Worm (Caenorhabditis elegans) whole organism, L2 larva: ENCODE data around the gene srbc-25.

Experiments
- F13H6.1 ChIP-seq: sonication (generic microtip); optimal IDR thresholded peaks from 2 replicates; lab custom pipeline; 2016; ENCODE audit warnings: missing genetic modification characterization, missing compliant biosample characterization
- Y55F3AM.14 ChIP-seq: fragments of 200-800 bp; sonication (Bioruptor generic); optimal IDR thresholded peaks from 2 replicates; lab custom pipeline; 2018; ENCODE audit warnings: mild to moderate bottlenecking, missing genetic modification characterization, missing compliant biosample characterization
- ZK546.5 ChIP-seq: sonication (generic microtip); optimal IDR thresholded peaks from 2 replicates; lab custom pipeline; 2017; ENCODE audit warnings: missing biosample characterization, missing genetic modification characterization
- ama-1 ChIP-seq: fragments of 150-350 bp; optimal IDR thresholded peaks from 2 replicates; lab custom pipeline; 2018; ENCODE audit warnings: inconsistent platforms
- blmp-1 ChIP-seq: sonication (generic microtip); optimal IDR thresholded peaks from 2 replicates; lab custom pipeline; 2017; ENCODE audit warnings: missing genetic modification characterization, mild to moderate bottlenecking, missing compliant biosample characterization, antibody characterized with exemption, moderate library complexity; ENCODE audit not compliant: insufficient read depth
- ceh-16 ChIP-seq: fragments of 150-350 bp; optimal IDR thresholded peaks from 2 replicates; lab custom pipeline; 2014; ENCODE audit warnings: missing biosample characterization, missing genetic modification characterization
- ceh-82 ChIP-seq: fragments of 150-350 bp; optimal IDR thresholded peaks from 2 replicates; lab custom pipeline; 2014; ENCODE audit warnings: missing biosample characterization, missing genetic modification characterization
- dmd-4 ChIP-seq: sonication (generic microtip); optimal IDR thresholded peaks from 2 replicates; lab custom pipeline; 2017; ENCODE audit warnings: missing biosample characterization, missing genetic modification characterization
- egl-27 ChIP-seq: sonication (generic microtip); optimal IDR thresholded peaks from 3 replicates; lab custom pipeline; 2017; ENCODE audit warnings: missing biosample characterization, missing genetic modification reagents, missing genetic modification characterization
- elt-1 ChIP-seq: fragments of 150-350 bp; optimal IDR thresholded peaks from 2 replicates; lab custom pipeline; 2014; ENCODE audit warnings: missing biosample characterization, missing genetic modification characterization
- elt-3 ChIP-seq: sonication (generic microtip); optimal IDR thresholded peaks from 2 replicates; lab custom pipeline; 2017; ENCODE audit warnings: missing biosample characterization, missing genetic modification characterization
- lin-39 ChIP-seq: fragments of 150-350 bp; optimal IDR thresholded peaks from 2 replicates; lab custom pipeline; 2014; ENCODE audit warnings: missing biosample characterization, missing genetic modification reagents, missing genetic modification characterization
- lsy-2 ChIP-seq, 2 experiments: fragments of 150-350 bp in 1 of 2; sonication (generic microtip) in 1 of 2; optimal IDR thresholded peaks; 2 replicates each; lab custom pipeline; 2014 to 2017; ENCODE audit warnings: missing biosample characterization in 2 of 2, missing genetic modification characterization in 2 of 2
- mab-5 ChIP-seq: fragments of 150-350 bp; optimal IDR thresholded peaks from 2 replicates; lab custom pipeline; 2014; ENCODE audit warnings: missing biosample characterization, missing genetic modification characterization
- nhr-10 ChIP-seq: sonication (generic microtip); optimal IDR thresholded peaks from 2 replicates; lab custom pipeline; 2017; ENCODE audit warnings: missing biosample characterization, missing genetic modification characterization
- nhr-11 ChIP-seq: fragments of 150-350 bp; optimal IDR thresholded peaks from 2 replicates; lab custom pipeline; 2014; ENCODE audit warnings: missing biosample characterization, missing genetic modification characterization
- nhr-21 ChIP-seq: fragments of 150-350 bp; optimal IDR thresholded peaks from 2 replicates; lab custom pipeline; 2014; ENCODE audit warnings: missing biosample characterization, missing genetic modification characterization
- nhr-6 ChIP-seq: fragments of 150-350 bp; optimal IDR thresholded peaks from 2 replicates; lab custom pipeline; 2014; ENCODE audit warnings: missing biosample characterization, missing genetic modification characterization
- nhr-77 ChIP-seq: fragments of 150-350 bp; optimal IDR thresholded peaks from 2 replicates; lab custom pipeline; 2014; ENCODE audit warnings: missing biosample characterization, missing genetic modification characterization
- peb-1 ChIP-seq: fragments of 150-350 bp; optimal IDR thresholded peaks from 2 replicates; lab custom pipeline; 2014; ENCODE audit warnings: missing biosample characterization, missing genetic modification characterization
- sem-4 ChIP-seq: fragments of 150-350 bp; optimal IDR thresholded peaks from 2 replicates; lab custom pipeline; 2014; ENCODE audit warnings: missing biosample characterization, missing genetic modification reagents, missing genetic modification characterization
- skn-1 ChIP-seq: sonication (generic microtip); optimal IDR thresholded peaks from 2 replicates; lab custom pipeline; 2017; ENCODE audit warnings: missing biosample characterization, missing genetic modification characterization
- sma-3 ChIP-seq: sonication (generic microtip); optimal IDR thresholded peaks from 2 replicates; lab custom pipeline; 2016; ENCODE audit warnings: missing genetic modification reagents, missing genetic modification characterization, missing compliant biosample characterization
- unc-39 ChIP-seq: fragments of 150-350 bp; optimal IDR thresholded peaks from 2 replicates; lab custom pipeline; 2014; ENCODE audit warnings: missing biosample characterization, missing genetic modification characterization
- unc-62 ChIP-seq: fragments of 150-350 bp; optimal IDR thresholded peaks from 2 replicates; lab custom pipeline; 2014; ENCODE audit warnings: missing biosample characterization, missing genetic modification reagents, missing genetic modification characterization
- ztf-1 ChIP-seq: fragments of 200-800 bp; sonication (Bioruptor generic); conservative IDR thresholded peaks from 2 replicates; pipeline ENCODE4 v1.3.6; 2022; ENCODE audit warnings: missing genetic modification characterization, missing compliant biosample characterization
- ztf-11 ChIP-seq: sonication (generic microtip); optimal IDR thresholded peaks from 2 replicates; lab custom pipeline; 2017; ENCODE audit warnings: missing biosample characterization, missing genetic modification characterization

The srbc-25 gene

DNA sequence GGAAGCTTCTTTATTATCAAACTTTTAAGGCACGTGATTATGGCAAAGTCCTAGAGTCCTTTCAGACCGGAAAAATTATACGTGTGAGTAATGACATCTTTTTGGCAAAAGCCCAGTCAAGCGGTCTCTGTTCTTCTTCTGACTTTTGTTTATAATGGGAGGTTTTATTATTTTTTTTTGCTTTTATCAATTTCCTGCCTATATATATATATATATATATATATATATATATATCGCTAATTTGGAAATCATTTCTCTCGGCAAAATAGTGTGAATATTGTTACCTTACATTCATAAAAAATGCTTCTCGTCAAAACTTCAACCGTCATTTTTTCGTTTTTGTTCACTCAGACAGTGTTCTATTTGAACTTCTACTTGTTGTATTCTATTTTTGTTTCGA lies 43.9 kb downstream of the srbc-25 start, which contains the start of gene srbc-62:
srbc-62 (plus strand) TSS at position 301 of the 400 bp plus-strand sequence.
- TF ChIP-seq ZK546.5 (tag; lab: Kevin White, UChicago) (no peak), sem-4 (tag; lab: Kevin White, UChicago) (no peak), ztf-1 (GFP tag; lab: Robert Waterston, UW) (no peak), ztf-11 (tag; lab: Kevin White, UChicago) (no peak), nhr-6 (no peak), blmp-1 (tag; lab: Kevin White, UChicago) (no peak), peb-1 (tag; lab: Kevin White, UChicago) (no peak), mab-5 (no peak), F13H6.1 (tag; lab: Kevin White, UChicago) (no peak), sma-3 (GFP tag; lab: Kevin White, UChicago) (no peak), unc-39 (tag; lab: Kevin White, UChicago) (no peak), lsy-2 (tag; optimal IDR thresholded peaks at IDR 0.05; lab: Kevin White, UChicago) (no peak), skn-1 (no peak), dmd-4 (tag; lab: Kevin White, UChicago) (no peak), ceh-82 (tag; lab: Kevin White, UChicago) (no peak), nhr-11 (tag; lab: Kevin White, UChicago) (no peak)

DNA sequence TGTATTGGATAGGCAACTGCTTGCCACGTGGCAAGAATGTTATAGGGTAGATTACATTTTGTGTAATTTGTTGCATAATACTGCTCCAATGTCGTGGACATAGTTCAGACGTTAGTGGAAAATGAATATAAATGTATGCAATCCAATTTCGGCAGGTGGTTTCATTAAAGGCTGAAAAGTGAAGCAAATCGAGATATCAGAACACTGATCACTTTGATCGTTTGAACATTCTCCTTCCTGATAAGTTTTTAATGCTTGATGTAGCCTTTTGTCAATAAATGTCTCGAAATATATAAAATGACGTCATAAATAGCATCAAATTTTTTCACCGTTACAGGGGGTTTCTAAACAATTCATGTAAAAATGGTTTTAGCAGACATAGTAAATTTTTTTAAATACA lies 46.5 kb downstream of the srbc-25 start, which contains the start of gene srh-109:
srh-109 (minus strand) TSS at position 101 of the 400 bp plus-strand sequence.
- no peak for TF ChIP-seq dmd-4 (tag; lab: Kevin White, UChicago)
- no peak for TF ChIP-seq egl-27 (tag; lab: Kevin White, UChicago)
- TF ChIP-seq elt-3 = no peak

DNA sequence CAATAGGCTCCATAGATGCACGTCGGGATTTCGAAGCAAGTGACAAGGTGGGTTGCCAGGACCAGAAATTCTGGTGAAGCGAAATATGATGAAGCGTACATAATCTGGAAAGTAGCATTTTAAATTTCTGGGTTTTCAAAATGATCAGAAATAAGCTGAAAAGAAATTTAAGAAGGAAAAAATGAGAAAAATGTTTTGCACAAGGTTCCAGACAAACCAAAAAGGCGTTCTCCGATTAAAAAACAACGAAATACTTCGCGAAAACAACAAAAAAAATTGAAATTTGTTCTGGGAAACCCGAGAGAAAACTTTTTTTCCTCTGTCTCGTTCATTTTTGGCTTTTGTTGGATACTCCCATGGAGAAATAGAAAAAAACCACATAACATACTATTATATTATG lies 49.5 kb downstream of the srbc-25 start, which contains the start of gene srh-252:
srh-252 (minus strand) TSS at position 101 of the 400 bp plus-strand sequence.
- TF ChIP-seq lin-39 (tag; lab: Kevin White, UChicago) (no peak), dmd-4 (tag; lab: Kevin White, UChicago) (no peak), ama-1 (lab: Kevin White, UChicago) (no peak), sma-3 (GFP tag; lab: Kevin White, UChicago) (no peak), sem-4 (tag; lab: Kevin White, UChicago) (no peak), unc-62 (GFP tag; lab: Kevin White, UChicago) (no peak), ceh-16 (tag; lab: Kevin White, UChicago) (no peak), elt-1 (tag; lab: Kevin White, UChicago) (no peak), nhr-77 (tag; lab: Kevin White, UChicago) (no peak), Y55F3AM.14 (GFP tag; lab: Kevin White, UChicago) (no peak), nhr-21 (tag; lab: Kevin White, UChicago) (no peak), nhr-10 (tag; lab: Kevin White, UChicago) (no peak)
- TF ChIP-seq, all 48 proteins: peak for 0
